Worm (Caenorhabditis elegans) whole organism, L4 larva: ENCODE measurements around the gene C14E2.4.

Experiments used
- F10B5.3 ChIP-seq: sonication (generic microtip); optimal IDR thresholded peaks from 2 replicates; lab custom pipeline; 2016; ENCODE audit warnings: mild to moderate bottlenecking, missing genetic modification characterization, missing compliant biosample characterization
- F37D6.2 ChIP-seq: sonication (generic microtip); optimal IDR thresholded peaks from 2 replicates; lab custom pipeline; 2016; ENCODE audit warnings: mild to moderate bottlenecking, missing genetic modification characterization, missing compliant biosample characterization
- F49E8.2 ChIP-seq: sonication (generic microtip); optimal IDR thresholded peaks from 2 replicates; lab custom pipeline; 2016; ENCODE audit warnings: missing compliant biosample characterization, mild to moderate bottlenecking, missing genetic modification characterization, borderline replicate concordance
- R02D3.7 ChIP-seq: fragments of 150-350 bp; sonication (generic microtip); optimal IDR thresholded peaks from 3 replicates; lab custom pipeline; 2014; ENCODE audit warnings: missing biosample characterization, missing genetic modification characterization
- T26A8.4 ChIP-seq: fragments of 200-800 bp; sonication (Bioruptor generic); IDR thresholded peaks from 2 replicates; pipeline ENCODE4 v1.3.6; 2022; ENCODE audit warnings: missing genetic modification characterization, missing compliant biosample characterization
- Y48G9A.11 ChIP-seq: fragments of 200-800 bp; sonication (Bioruptor generic); IDR thresholded peaks from 2 replicates; pipeline ENCODE4 v1.3.6; 2022; ENCODE audit warnings: missing genetic modification reagents, missing genetic modification characterization, missing compliant biosample characterization
- ZK337.2 ChIP-seq: fragments of 200-800 bp; sonication (Bioruptor generic); IDR thresholded peaks from 2 replicates; pipeline ENCODE4 v1.3.6; 2022; ENCODE audit warnings: missing genetic modification reagents, missing genetic modification characterization, missing compliant biosample characterization
- ZK546.5 ChIP-seq, 2 experiments: sonication (generic microtip); optimal IDR thresholded peaks; 2 replicates each; lab custom pipeline; 2017; ENCODE audit warnings: missing biosample characterization in 2 of 2, missing genetic modification characterization in 2 of 2
- aha-1 ChIP-seq: fragments of 150-350 bp; peaks from one replicate; lab custom pipeline; 2014; ENCODE audit warnings: missing biosample characterization, missing genetic modification characterization
- ceh-28 ChIP-seq: fragments of 150-350 bp; optimal IDR thresholded peaks from 2 replicates; lab custom pipeline; 2014; ENCODE audit warnings: missing biosample characterization, missing genetic modification reagents, missing genetic modification characterization
- ceh-44 ChIP-seq: fragments of 200-800 bp; sonication (Bioruptor generic); IDR thresholded peaks from 2 replicates; pipeline ENCODE4 v1.3.6; 2022; ENCODE audit warnings: missing genetic modification reagents, missing genetic modification characterization, missing compliant biosample characterization
- ceh-82 ChIP-seq: sonication (generic microtip); optimal IDR thresholded peaks from 2 replicates; lab custom pipeline; 2017; ENCODE audit warnings: missing biosample characterization, missing genetic modification characterization
- ces-1 ChIP-seq: fragments of 150-350 bp; sonication (generic microtip); optimal IDR thresholded peaks from 4 replicates; lab custom pipeline; 2014; ENCODE audit warnings: missing biosample characterization, missing genetic modification reagents, missing genetic modification characterization
- daf-12 ChIP-seq: fragments of 150-350 bp; optimal IDR thresholded peaks from 2 replicates; lab custom pipeline; 2014; ENCODE audit warnings: missing biosample characterization, missing genetic modification reagents, missing genetic modification characterization
- daf-16 ChIP-seq, 3 experiments: sonication (generic microtip); optimal IDR thresholded peaks; 2 replicates each; lab custom pipeline; 2016 to 2017; ENCODE audit warnings: missing genetic modification characterization in 3 of 3, missing genetic modification reagents in 3 of 3, mild to moderate bottlenecking in 2 of 3, missing compliant biosample characterization in 2 of 3, missing biosample characterization in 1 of 3, moderate library complexity in 1 of 3
- daf-19 ChIP-seq: fragments of 200-800 bp; sonication (Bioruptor generic); conservative IDR thresholded peaks from 2 replicates; pipeline ENCODE4 v1.3.6; 2022; ENCODE audit warnings: missing genetic modification characterization, missing compliant biosample characterization
- daf-8 ChIP-seq: fragments of 200-800 bp; sonication (Bioruptor generic); IDR thresholded peaks from 2 replicates; pipeline ENCODE4 v1.3.6; 2022; ENCODE audit warnings: missing genetic modification characterization, missing compliant biosample characterization
- dpl-1 ChIP-seq: fragments of 150-350 bp; optimal IDR thresholded peaks from 2 replicates; lab custom pipeline; 2014; ENCODE audit warnings: missing biosample characterization, missing genetic modification reagents, missing genetic modification characterization
- dve-1 ChIP-seq: sonication (generic microtip); optimal IDR thresholded peaks from 2 replicates; lab custom pipeline; 2017; ENCODE audit warnings: antibody characterized with exemption, mild to moderate bottlenecking, missing genetic modification characterization, missing compliant biosample characterization; ENCODE audit not compliant: insufficient read depth
- egl-27 ChIP-seq: sonication (generic microtip); optimal IDR thresholded peaks from 3 replicates; lab custom pipeline; 2017; ENCODE audit warnings: missing biosample characterization, missing genetic modification reagents, missing genetic modification characterization
- fkh-10 ChIP-seq: fragments of 150-350 bp; optimal IDR thresholded peaks from 2 replicates; lab custom pipeline; 2014; ENCODE audit warnings: missing biosample characterization, missing genetic modification reagents, missing genetic modification characterization
- fos-1 ChIP-seq: fragments of 150-350 bp; optimal IDR thresholded peaks from 2 replicates; lab custom pipeline; 2014; ENCODE audit warnings: missing biosample characterization, missing genetic modification characterization
- gei-8 ChIP-seq: fragments of 200-800 bp; sonication (Bioruptor generic); optimal IDR thresholded peaks from 2 replicates; lab custom pipeline; 2018; ENCODE audit warnings: mild to moderate bottlenecking, missing genetic modification characterization, missing compliant biosample characterization
- hlh-11 ChIP-seq: fragments of 200-800 bp; sonication (Bioruptor generic); optimal IDR thresholded peaks from 2 replicates; lab custom pipeline; 2018; ENCODE audit warnings: mild to moderate bottlenecking, missing genetic modification characterization, missing compliant biosample characterization
- jun-1 ChIP-seq: fragments of 150-350 bp; optimal IDR thresholded peaks from 2 replicates; lab custom pipeline; 2014; ENCODE audit warnings: missing biosample characterization, missing genetic modification reagents, missing genetic modification characterization
- lin-29 ChIP-seq: fragments of 200-800 bp; sonication (Bioruptor generic); IDR thresholded peaks from 2 replicates; pipeline ENCODE4 v1.3.6; 2022; ENCODE audit warnings: missing genetic modification reagents, missing genetic modification characterization, missing compliant biosample characterization
- madf-9 ChIP-seq: fragments of 200-800 bp; sonication (Bioruptor generic); conservative IDR thresholded peaks from 2 replicates; pipeline ENCODE4 v1.3.6; 2022; ENCODE audit warnings: missing genetic modification reagents, missing genetic modification characterization, missing compliant biosample characterization
- mdt-29 ChIP-seq: fragments of 200-800 bp; sonication (Bioruptor generic); IDR thresholded peaks from 2 replicates; pipeline ENCODE4 v1.3.6; 2022; ENCODE audit warnings: missing genetic modification reagents, missing genetic modification characterization, missing compliant biosample characterization
- mes-2 ChIP-seq: sonication (generic microtip); optimal IDR thresholded peaks from 2 replicates; lab custom pipeline; 2016; ENCODE audit warnings: missing genotype, mild to moderate bottlenecking, missing genetic modification characterization, missing compliant biosample characterization; ENCODE audit not compliant: poor library complexity, severe bottlenecking
- mxl-2 ChIP-seq: fragments of 200-800 bp; sonication (Bioruptor generic); conservative IDR thresholded peaks from 2 replicates; pipeline ENCODE4 v1.3.6; 2022; ENCODE audit warnings: missing genetic modification reagents, missing genetic modification characterization, missing compliant biosample characterization
- mxl-3 ChIP-seq: fragments of 200-800 bp; sonication (Bioruptor generic); optimal IDR thresholded peaks from 2 replicates; lab custom pipeline; 2018; ENCODE audit warnings: mild to moderate bottlenecking, missing genetic modification characterization, missing compliant biosample characterization
- nhr-102 ChIP-seq: sonication (generic microtip); optimal IDR thresholded peaks from 2 replicates; lab custom pipeline; 2016; ENCODE audit warnings: mild to moderate bottlenecking, missing genetic modification characterization, moderate library complexity, missing compliant biosample characterization
- nhr-11 ChIP-seq: fragments of 150-350 bp; optimal IDR thresholded peaks from 2 replicates; lab custom pipeline; 2014; ENCODE audit warnings: missing biosample characterization, missing genetic modification characterization
- nhr-111 ChIP-seq: fragments of 200-800 bp; sonication (Bioruptor generic); optimal IDR thresholded peaks from 2 replicates; lab custom pipeline; 2018; ENCODE audit warnings: mild to moderate bottlenecking, missing genetic modification characterization, missing compliant biosample characterization
- nhr-237 ChIP-seq: sonication (generic microtip); optimal IDR thresholded peaks from 2 replicates; lab custom pipeline; 2017; ENCODE audit warnings: missing biosample characterization, missing genetic modification characterization
- nhr-28 ChIP-seq: fragments of 150-350 bp; optimal IDR thresholded peaks from 2 replicates; lab custom pipeline; 2014; ENCODE audit warnings: missing biosample characterization, missing genetic modification characterization
- nhr-48 ChIP-seq: sonication (generic microtip); optimal IDR thresholded peaks from 2 replicates; lab custom pipeline; 2016; ENCODE audit warnings: mild to moderate bottlenecking, missing genetic modification characterization, missing compliant biosample characterization
- nhr-76 ChIP-seq: fragments of 150-350 bp; optimal IDR thresholded peaks from 2 replicates; lab custom pipeline; 2014; ENCODE audit warnings: missing biosample characterization, missing genetic modification characterization
- nhr-77 ChIP-seq: fragments of 150-350 bp; optimal IDR thresholded peaks from 2 replicates; lab custom pipeline; 2014; ENCODE audit warnings: missing biosample characterization, missing genetic modification characterization
- pha-4 ChIP-seq, 2 experiments: fragments of 150-350 bp in 1 of 2; fragments of 200-800 bp in 1 of 2; sonication (Bioruptor generic) in 1 of 2; IDR thresholded peaks in 1 of 2; optimal IDR thresholded peaks in 1 of 2; 2 replicates each; pipeline versions ENCODE4 v1.3.6 to Lab custom; 2014 to 2022; ENCODE audit warnings: missing genetic modification characterization in 2 of 2, missing genetic modification reagents in 2 of 2, missing biosample characterization in 1 of 2, missing compliant biosample characterization in 1 of 2
- saeg-2 ChIP-seq: fragments of 200-800 bp; sonication (Bioruptor generic); IDR thresholded peaks from 2 replicates; pipeline ENCODE4 v1.3.6; 2022; ENCODE audit warnings: missing genetic modification reagents, missing genetic modification characterization, missing compliant biosample characterization
- sdz-12 ChIP-seq: fragments of 200-800 bp; sonication (Bioruptor generic); optimal IDR thresholded peaks from 2 replicates; lab custom pipeline; 2018; ENCODE audit warnings: mild to moderate bottlenecking, missing genetic modification characterization, missing compliant biosample characterization
- spr-1 ChIP-seq: sonication (generic microtip); optimal IDR thresholded peaks from 2 replicates; lab custom pipeline; 2016; ENCODE audit warnings: mild to moderate bottlenecking, missing genetic modification characterization, missing compliant biosample characterization
- spr-3 ChIP-seq: fragments of 200-800 bp; sonication (Bioruptor generic); optimal IDR thresholded peaks from 2 replicates; lab custom pipeline; 2018; ENCODE audit warnings: mild to moderate bottlenecking, missing genetic modification characterization, missing compliant biosample characterization
- tag-97 ChIP-seq: fragments of 200-800 bp; sonication (Bioruptor generic); IDR thresholded peaks from 2 replicates; pipeline ENCODE4 v1.3.6; 2022; ENCODE audit warnings: missing genetic modification characterization, missing compliant biosample characterization
- tra-1 ChIP-seq: fragments of 200-800 bp; sonication (Bioruptor generic); IDR thresholded peaks from 2 replicates; pipeline ENCODE4 v1.3.6; 2022; ENCODE audit warnings: missing genetic modification reagents, missing genetic modification characterization, missing compliant biosample characterization
- unc-39 ChIP-seq: sonication (generic microtip); optimal IDR thresholded peaks from 2 replicates; lab custom pipeline; 2017; ENCODE audit warnings: missing biosample characterization, missing genetic modification characterization
- unc-62 ChIP-seq, 3 experiments: fragments of 150-350 bp in 1 of 3; sonication (generic microtip); optimal IDR thresholded peaks in 2 of 3; peaks in 1 of 3; 1 replicate in 1 of 3; 2 replicates in 2 of 3; lab custom pipeline; 2014 to 2017; ENCODE audit warnings: missing biosample characterization in 3 of 3, missing genetic modification characterization in 3 of 3, missing genetic modification reagents in 3 of 3, missing genotype in 1 of 3
- zag-1 ChIP-seq: fragments of 150-350 bp; optimal IDR thresholded peaks from 2 replicates; lab custom pipeline; 2014; ENCODE audit warnings: missing biosample characterization, missing genetic modification characterization
- zfp-3 ChIP-seq: fragments of 200-800 bp; sonication (Bioruptor generic); conservative IDR thresholded peaks from 2 replicates; pipeline ENCODE4 v1.3.6; 2022; ENCODE audit warnings: missing genetic modification reagents, missing genetic modification characterization, missing compliant biosample characterization
- ztf-7 ChIP-seq: fragments of 150-350 bp; optimal IDR thresholded peaks from 2 replicates; lab custom pipeline; 2014; ENCODE audit warnings: missing biosample characterization, missing genetic modification characterization

The C14E2.4 gene

DNA sequence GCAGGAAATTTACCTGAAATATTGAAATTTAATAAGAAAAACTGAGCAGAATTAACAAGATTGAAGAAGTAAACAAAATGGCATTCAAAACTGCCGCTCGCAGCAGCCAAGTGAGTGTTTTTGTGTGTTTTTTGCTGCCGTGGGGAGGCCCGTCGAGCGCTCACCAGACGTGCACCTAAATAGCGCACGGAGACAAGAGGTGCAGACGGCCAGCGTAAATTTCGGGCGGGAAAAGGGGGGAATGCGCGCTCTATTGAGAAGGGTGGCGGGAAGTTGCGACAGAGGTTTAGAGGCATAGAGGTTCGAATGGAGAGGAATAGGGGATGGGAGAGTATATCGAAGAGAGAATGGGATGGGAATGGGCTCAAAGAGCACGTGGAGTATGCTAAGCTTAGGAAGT, 35.0 kb upstream of the C14E2.4 start, which contains the start of gene ceh-39 (continued):
- TF ChIP-seq aha-1 (tag; lab: Kevin White, UChicago) = peak; percentile 86
- TF ChIP-seq spr-3 (GFP tag; lab: Kevin White, UChicago) = no peak
- TF ChIP-seq tag-97 = no peak
- TF ChIP-seq zag-1 (tag; lab: Kevin White, UChicago) = no peak
- no peak for TF ChIP-seq ztf-7
- no peak for TF ChIP-seq F49E8.2
- no peak for TF ChIP-seq lin-29 (GFP tag; lab: Robert Waterston, UW)
- TF ChIP-seq unc-39 (tag; lab: Kevin White, UChicago) = no peak
- no peak for TF ChIP-seq daf-16 (GFP tag; optimal IDR thresholded peaks at IDR 0.05; lab: Kevin White, UChicago)
- TF ChIP-seq daf-16 (tag; optimal IDR thresholded peaks at IDR 0.05; lab: Kevin White, UChicago) = no peak
- TF ChIP-seq T26A8.4 = no peak
- TF ChIP-seq F37D6.2 (tag; lab: Kevin White, UChicago) = peak; percentile 14
- no peak for TF ChIP-seq daf-12 (tag; lab: Kevin White, UChicago)
- TF ChIP-seq mdt-29 (GFP tag; lab: Robert Waterston, UW) = no peak
- peak; percentile 25 for TF ChIP-seq nhr-11 (tag; lab: Kevin White, UChicago)
- TF ChIP-seq R02D3.7 = no peak
- TF ChIP-seq sdz-12 (GFP tag; lab: Kevin White, UChicago) = no peak
- TF ChIP-seq nhr-28 (tag; lab: Kevin White, UChicago) = no peak
- no peak for TF ChIP-seq madf-9 (GFP tag; lab: Robert Waterston, UW)
- no peak for TF ChIP-seq nhr-48 (tag; lab: Kevin White, UChicago)
- TF ChIP-seq ZK546.5 (tag; optimal IDR thresholded peaks at IDR 0.05; lab: Kevin White, UChicago) = no peak
- no peak for TF ChIP-seq tra-1
- TF ChIP-seq nhr-77 (tag; lab: Kevin White, UChicago) = no peak
- TF ChIP-seq nhr-76 (tag; lab: Kevin White, UChicago) = no peak
- no peak for TF ChIP-seq mxl-3 (GFP tag; lab: Kevin White, UChicago)
- no peak for TF ChIP-seq saeg-2 (GFP tag; lab: Robert Waterston, UW)
- TF ChIP-seq F10B5.3 (tag; lab: Kevin White, UChicago) = no peak
- TF ChIP-seq mes-2 (tag; lab: Kevin White, UChicago) = peak; percentile 62
- no peak for TF ChIP-seq egl-27 (tag; lab: Kevin White, UChicago)
- peak; percentile 42 for TF ChIP-seq fkh-10
- TF ChIP-seq pha-4 (GFP tag; IDR thresholded peaks at IDR 0.05; lab: Robert Waterston, UW) = no peak
- TF ChIP-seq pha-4 (tag; optimal IDR thresholded peaks at IDR 0.05; lab: Kevin White, UChicago) = no peak
- no peak for TF ChIP-seq zfp-3
- no peak for TF ChIP-seq jun-1
- TF ChIP-seq ceh-28 (tag; lab: Kevin White, UChicago) = no peak
- no peak for TF ChIP-seq ces-1 (GFP tag; lab: Kevin White, UChicago)
- peak; percentile 69 for TF ChIP-seq dpl-1 (GFP tag; lab: Kevin White, UChicago)
- TF ChIP-seq daf-8 (GFP tag; lab: Robert Waterston, UW) = no peak
- TF ChIP-seq fos-1 = no peak
- TF ChIP-seq dve-1 (tag; lab: Kevin White, UChicago) = no peak
- no peak for TF ChIP-seq ZK337.2
- TF ChIP-seq nhr-111 = no peak
- TF ChIP-seq spr-1 (tag; lab: Kevin White, UChicago) = no peak
- peak in 1 of 2 experiments; percentile 7 for TF ChIP-seq unc-62 (GFP tag; optimal IDR thresholded peaks at IDR 0.05 in 1 of 2; lab: Kevin White, UChicago)
- no peak for TF ChIP-seq unc-62 (tag; optimal IDR thresholded peaks at IDR 0.05; lab: Kevin White, UChicago)
- no peak for TF ChIP-seq nhr-237 (tag; lab: Kevin White, UChicago)
- no peak for TF ChIP-seq gei-8 (GFP tag; lab: Kevin White, UChicago)
- no peak for TF ChIP-seq Y48G9A.11 (GFP tag; lab: Robert Waterston, UW)
- TF ChIP-seq hlh-11 = peak; percentile 35
- no peak for TF ChIP-seq daf-19 (GFP tag; lab: Robert Waterston, UW)
- no peak for TF ChIP-seq nhr-102 (tag; lab: Kevin White, UChicago)
- no peak for TF ChIP-seq mxl-2
- no peak for TF ChIP-seq ceh-44 (GFP tag; lab: Robert Waterston, UW)
- no peak for TF ChIP-seq ceh-82
